Worm (Caenorhabditis elegans) whole organism, early embryonic: ENCODE data around the gene F49C5.3.

ENCODE experiments used
- ama-1 ChIP-seq: fragments of 150-350 bp; optimal IDR thresholded peaks from 2 replicates; lab custom pipeline; 2014
- flt-1 ChIP-seq: fragments of 200-800 bp; sonication (Bioruptor generic); IDR thresholded peaks from 2 replicates; pipeline ENCODE4 v1.3.6; 2022; ENCODE audit warnings: missing genetic modification characterization, missing compliant biosample characterization

DNA sequence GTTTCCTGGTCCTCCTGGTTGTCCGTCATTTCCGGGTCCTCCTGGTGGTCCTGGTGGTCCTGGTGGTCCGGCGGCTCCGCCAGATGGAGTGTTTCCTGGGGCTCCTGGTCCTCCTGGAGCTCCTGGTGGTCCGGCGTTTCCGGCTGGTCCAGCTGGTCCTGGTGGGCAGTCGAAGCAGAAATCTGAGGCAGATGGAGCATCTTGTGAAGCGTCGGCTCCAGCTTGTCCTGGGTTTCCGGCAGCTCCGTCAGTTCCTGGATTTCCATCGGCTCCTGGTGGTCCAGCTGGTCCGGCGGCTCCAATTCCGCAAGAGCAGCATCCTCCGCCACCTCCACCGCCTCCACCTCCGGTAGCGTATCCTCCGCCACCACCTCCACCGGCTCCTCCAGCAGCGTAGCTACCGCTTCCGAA lies 42.2 kb upstream of the F49C5.3 start:
- TF ChIP-seq ama-1 = no peak
- no peak for TF ChIP-seq flt-1 (GFP tag; lab: Robert Waterston, UW)
